Worm (Caenorhabditis elegans): ENCODE measurements around the gene glo-3.

The glo-3 gene

DNA sequence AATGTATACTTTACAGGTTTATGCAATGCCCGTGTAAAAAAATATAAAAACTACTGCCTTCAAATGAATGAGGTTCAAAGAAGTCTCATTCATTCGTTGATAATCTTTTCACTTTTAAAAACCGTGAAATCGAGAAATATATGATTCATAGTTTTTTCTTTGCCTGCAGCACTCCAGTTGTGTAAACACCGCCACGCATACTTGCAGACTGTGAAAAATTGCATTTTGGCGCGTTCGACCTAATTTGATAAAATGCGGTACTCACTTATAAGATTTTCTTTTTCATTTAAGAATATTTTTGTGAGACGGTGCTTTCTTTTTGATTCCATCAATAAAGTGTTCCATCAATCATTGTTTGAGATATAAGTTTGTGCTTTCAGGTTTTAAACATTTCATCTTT, 33.3 kb downstream of the glo-3 start (continued):
- TF ChIP-seq efl-1 (optimal IDR thresholded peaks at IDR 0.05) (peak; percentile 33 to 58), efl-1 (GFP tag; optimal IDR thresholded peaks at IDR 0.05 in 1 of 2) (peak; percentile 57 to 96), egl-27 (tag; optimal IDR thresholded peaks at IDR 0.05) (no peak), fkh-10 (GFP tag; optimal IDR thresholded peaks at IDR 0.05) (no peak), snu-23 (GFP tag; optimal IDR thresholded peaks at IDR 0.05) (peak; percentile 63)

DNA sequence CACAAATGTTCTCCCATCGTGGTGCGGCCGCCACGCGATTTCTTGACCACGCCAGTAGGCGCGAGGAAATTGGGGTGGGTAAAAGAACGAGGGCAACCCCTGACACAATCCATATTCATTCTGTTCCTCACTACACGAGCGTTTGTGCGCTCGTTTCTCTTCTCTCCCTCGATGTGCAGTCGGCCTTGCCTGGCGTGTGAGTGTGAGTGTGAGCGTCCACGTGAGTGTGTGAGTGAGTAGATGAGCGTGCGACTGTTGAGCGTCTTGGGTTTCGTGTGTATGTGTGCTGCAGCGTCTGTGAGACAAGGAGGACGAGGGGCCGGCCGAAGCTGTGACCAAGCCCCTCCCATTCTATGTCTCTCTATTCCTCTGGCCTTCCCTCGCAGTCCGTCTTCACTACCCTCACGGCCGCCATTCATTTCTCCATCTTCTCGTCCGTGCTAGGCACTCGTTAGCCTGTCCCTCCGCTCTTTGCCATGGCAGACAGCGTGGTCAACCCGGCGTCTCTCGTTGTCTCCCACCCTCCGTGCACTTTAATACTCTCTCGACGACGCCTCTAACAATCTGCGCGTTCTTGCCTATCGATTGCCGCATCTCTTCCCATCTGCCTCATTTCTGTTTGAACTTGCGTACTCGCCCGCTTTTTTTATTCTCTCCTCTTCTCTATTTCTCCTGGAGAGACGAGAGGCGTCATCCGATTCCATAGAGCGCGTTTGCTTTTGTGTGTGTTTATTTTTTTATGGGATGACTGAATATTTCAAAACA, 35.1 kb downstream of the glo-3 start:
- peak; percentile 83; the same call in 1 of the 2 replicates for TF ChIP-seq ceh-88 (GFP tag; IDR thresholded peaks at IDR 0.05)
- TF ChIP-seq C16A3.4 (tag; optimal IDR thresholded peaks at IDR 0.05): peak; percentile 87
- TF ChIP-seq tlp-1 (tag; optimal IDR thresholded peaks at IDR 0.05): no peak
- no peak for TF ChIP-seq unc-62 (GFP tag; optimal IDR thresholded peaks at IDR 0.05)
- TF ChIP-seq alr-1 (tag; optimal IDR thresholded peaks at IDR 0.05; ENCODE audit: borderline replicate concordance): no peak
- peak; percentile 87 for TF ChIP-seq nhr-11 (tag; optimal IDR thresholded peaks at IDR 0.05)
- peak; percentile 67 for TF ChIP-seq elt-2 (tag; optimal IDR thresholded peaks at IDR 0.05)
- TF ChIP-seq fkh-8 (tag; optimal IDR thresholded peaks at IDR 0.05): peak; percentile 91
- TF ChIP-seq dsc-1 (tag; optimal IDR thresholded peaks at IDR 0.05): peak; percentile 94
- no peak for TF ChIP-seq efl-3 (GFP tag; optimal IDR thresholded peaks at IDR 0.05)
- peak; percentile 98 for TF ChIP-seq tbx-2 (tag; optimal IDR thresholded peaks at IDR 0.05)
- TF ChIP-seq mef-2 (tag; optimal IDR thresholded peaks at IDR 0.05): peak; percentile 83
- TF ChIP-seq nhr-77 (tag; optimal IDR thresholded peaks at IDR 0.05): peak; percentile 88
- TF ChIP-seq fkh-4 (tag; optimal IDR thresholded peaks at IDR 0.05; ENCODE audit: borderline replicate concordance): peak; percentile 61
- peak; percentile 80 for TF ChIP-seq zip-4 (GFP tag; optimal IDR thresholded peaks at IDR 0.05)
- TF ChIP-seq fos-1 (tag; optimal IDR thresholded peaks at IDR 0.05): peak; percentile 56
- TF ChIP-seq ztf-4 (tag; optimal IDR thresholded peaks at IDR 0.05): peak; percentile 86
- peak; percentile 44 for TF ChIP-seq ceh-90 (tag; optimal IDR thresholded peaks at IDR 0.05)
- TF ChIP-seq mab-9 (GFP tag; IDR thresholded peaks at IDR 0.05): peak; percentile 85
- TF ChIP-seq ceh-63 (GFP tag; optimal IDR thresholded peaks at IDR 0.05): peak; percentile 81
- peak; percentile 87 for TF ChIP-seq irx-1 (tag; optimal IDR thresholded peaks at IDR 0.05)
- peak; percentile 99 for TF ChIP-seq lin-14 (GFP tag; optimal IDR thresholded peaks at IDR 0.05)
- peak; percentile 91 for TF ChIP-seq nhr-90 (tag; optimal IDR thresholded peaks at IDR 0.05; ENCODE audit: poor library complexity)
- no peak for TF ChIP-seq nhr-84 (tag; optimal IDR thresholded peaks at IDR 0.05)
- peak; percentile 93 for TF ChIP-seq xbp-1 (tag; optimal IDR thresholded peaks at IDR 0.05)
- no peak for TF ChIP-seq unc-30 (tag; optimal IDR thresholded peaks at IDR 0.05)
- peak; percentile 55 to 86 for TF ChIP-seq lin-35 (GFP tag; optimal IDR thresholded peaks at IDR 0.05)
- peak; percentile 84 for TF ChIP-seq nhr-237 (tag; optimal IDR thresholded peaks at IDR 0.05)
- peak; percentile 97 for TF ChIP-seq unc-86 (tag; optimal IDR thresholded peaks at IDR 0.05)
- peak; percentile 43 for TF ChIP-seq lin-39 (tag; optimal IDR thresholded peaks at IDR 0.05)
- peak; percentile 45 for TF ChIP-seq unc-130 (tag; optimal IDR thresholded peaks at IDR 0.05)
- TF ChIP-seq jun-1 (tag; optimal IDR thresholded peaks at IDR 0.05): peak; percentile 94
- peak; percentile 96 for TF ChIP-seq nhr-47 (tag; optimal IDR thresholded peaks at IDR 0.05)
- peak; percentile 99 for TF ChIP-seq swsn-7 (tag; optimal IDR thresholded peaks at IDR 0.05)
- TF ChIP-seq sptf-1 (tag; optimal IDR thresholded peaks at IDR 0.05): no peak
- TF ChIP-seq lsy-2 (tag; optimal IDR thresholded peaks at IDR 0.05): peak; percentile 89 to 90
- peak; percentile 61 for TF ChIP-seq F16B12.6 (tag; optimal IDR thresholded peaks at IDR 0.05)
- TF ChIP-seq ces-1 (GFP tag; optimal IDR thresholded peaks at IDR 0.05): no peak
- peak; percentile 93 for TF ChIP-seq skn-1 (tag; optimal IDR thresholded peaks at IDR 0.05)
- peak; percentile 79 to 92 (median 84) for TF ChIP-seq ceh-82 (tag; optimal IDR thresholded peaks at IDR 0.05)
- peak; percentile 74 for TF ChIP-seq lin-13 (GFP tag; optimal IDR thresholded peaks at IDR 0.05)
- peak; percentile 77 for TF ChIP-seq fkh-10 (GFP tag; optimal IDR thresholded peaks at IDR 0.05)
- peak; percentile 79 for TF ChIP-seq isw-1 (GFP tag; IDR thresholded peaks at IDR 0.05)
- no peak for TF ChIP-seq nhr-76 (tag; optimal IDR thresholded peaks at IDR 0.05)
- TF ChIP-seq egl-13 (tag; optimal IDR thresholded peaks at IDR 0.05): peak; percentile 96
- peak; percentile 99 for TF ChIP-seq nhr-71 (tag; optimal IDR thresholded peaks at IDR 0.05)

Data from whole organism, L1 larva.